Worm (Caenorhabditis elegans) whole organism, mixed stage, embryonic: ENCODE data around the gene arl-5.
A peak's percentile ranks its signal among the peaks of the same experiment; 100 is the strongest.

Experiments
- M03D4.4 ChIP-seq: sonication (generic microtip); optimal IDR thresholded peaks from 2 replicates; lab custom pipeline; 2017; ENCODE audit warnings: mild to moderate bottlenecking, missing genetic modification characterization, missing compliant biosample characterization
- blmp-1 ChIP-seq: fragments of 150-350 bp; optimal IDR thresholded peaks from 2 replicates; lab custom pipeline; 2014; ENCODE audit warnings: missing biosample characterization, missing genetic modification characterization
- elt-3 ChIP-seq: fragments of 150-350 bp; optimal IDR thresholded peaks from 2 replicates; lab custom pipeline; 2014; ENCODE audit warnings: missing biosample characterization, missing genetic modification characterization
- flh-1 ChIP-seq: fragments of 200-800 bp; sonication (Bioruptor generic); optimal IDR thresholded peaks from 2 replicates; lab custom pipeline; 2018; ENCODE audit warnings: mild to moderate bottlenecking, missing genetic modification characterization, moderate library complexity, missing compliant biosample characterization
- lsy-2 ChIP-seq: fragments of 150-350 bp; optimal IDR thresholded peaks from 2 replicates; lab custom pipeline; 2014; ENCODE audit warnings: missing biosample characterization, missing genetic modification characterization
- nhr-237 ChIP-seq: fragments of 150-350 bp; optimal IDR thresholded peaks from 2 replicates; lab custom pipeline; 2014; ENCODE audit warnings: missing biosample characterization, missing genetic modification characterization
- nhr-76 ChIP-seq: sonication (generic microtip); optimal IDR thresholded peaks from 2 replicates; lab custom pipeline; 2017; ENCODE audit warnings: missing biosample characterization, missing genetic modification characterization
- pha-4 ChIP-seq: fragments of 150-350 bp; optimal IDR thresholded peaks from 2 replicates; lab custom pipeline; 2018; ENCODE audit warnings: missing biosample characterization, missing genetic modification reagents, missing genetic modification characterization
- snpc-4 ChIP-seq: fragments of 150-350 bp; optimal IDR thresholded peaks from 2 replicates; lab custom pipeline; 2014; ENCODE audit warnings: missing biosample characterization, missing genetic modification characterization
- sptf-1 ChIP-seq: sonication (generic microtip); optimal IDR thresholded peaks from 2 replicates; lab custom pipeline; 2017; ENCODE audit warnings: mild to moderate bottlenecking, missing genetic modification characterization, moderate library complexity, missing compliant biosample characterization
- unc-39 ChIP-seq: fragments of 150-350 bp; optimal IDR thresholded peaks from 2 replicates; lab custom pipeline; 2014; ENCODE audit warnings: missing biosample characterization, missing genetic modification characterization
- unc-62 ChIP-seq: fragments of 150-350 bp; optimal IDR thresholded peaks from 2 replicates; lab custom pipeline; 2014; ENCODE audit warnings: missing biosample characterization, missing genetic modification reagents, missing genetic modification characterization
- ztf-11 ChIP-seq: fragments of 150-350 bp; optimal IDR thresholded peaks from 2 replicates; lab custom pipeline; 2014; ENCODE audit warnings: missing biosample characterization, missing genetic modification characterization

DNA sequence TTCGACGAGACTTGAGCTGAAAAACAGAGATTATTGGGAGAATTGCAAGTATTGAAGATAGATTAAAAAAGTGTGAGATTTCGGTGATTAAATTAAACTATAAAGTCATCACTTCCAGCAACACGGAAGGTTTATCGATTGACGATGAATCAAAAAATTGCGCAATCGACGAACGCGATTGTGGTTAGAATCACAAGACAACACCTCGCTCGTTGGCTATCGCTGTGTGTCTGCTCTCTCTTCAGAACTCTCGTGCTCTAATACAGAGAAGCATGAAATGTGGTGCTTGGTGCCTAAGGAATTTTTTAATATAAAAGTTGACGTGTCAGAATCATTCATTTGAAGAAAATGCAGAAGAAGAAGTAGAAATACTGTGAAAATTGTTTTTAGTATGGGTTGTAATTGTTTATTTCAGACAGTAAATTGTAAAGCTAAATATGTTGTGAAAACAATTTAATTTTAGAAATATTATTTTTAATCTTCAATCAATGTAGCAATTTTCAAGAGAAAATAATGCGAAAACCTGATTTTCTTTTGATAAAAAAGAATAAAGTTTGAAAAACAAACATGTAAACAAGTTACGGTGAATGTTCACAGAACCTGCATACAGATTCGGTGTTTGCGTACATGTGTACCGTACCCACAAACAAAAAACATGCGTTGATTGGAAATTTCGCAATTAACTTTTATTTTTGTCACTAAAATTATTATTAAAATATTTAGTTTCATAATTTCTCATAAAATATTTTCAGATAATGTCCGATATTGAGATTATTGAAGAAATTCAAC lies 4.3 kb downstream of the arl-5 start, which contains the start of the genes ZK632.10 and ZK632.11:
- TF ChIP-seq lsy-2 (tag; lab: Kevin White, UChicago) (peak; percentile 96), pha-4 (peak; percentile 76), snpc-4 (tag; lab: Kevin White, UChicago) (no peak), blmp-1 (tag; lab: Kevin White, UChicago) (no peak), M03D4.4 (tag; lab: Kevin White, UChicago) (no peak), unc-62 (GFP tag; lab: Kevin White, UChicago) (no peak), nhr-237 (tag; lab: Kevin White, UChicago) (peak; percentile 9), flh-1 (no peak), sptf-1 (tag; lab: Kevin White, UChicago) (no peak), elt-3 (tag; lab: Kevin White, UChicago) (no peak), unc-39 (tag; lab: Kevin White, UChicago) (no peak), nhr-76 (tag; lab: Kevin White, UChicago) (no peak), ztf-11 (tag; lab: Kevin White, UChicago) (no peak)
